Fruit fly (Drosophila melanogaster): Measurements from ENCODE around the gene Ccdc39.
A peak's percentile ranks its signal among the peaks of the same experiment; 100 is the strongest.

dm6 chr3R:4740592-4741500, 43.7 kb downstream of the Ccdc39 start:
- no peak for TF ChIP-seq CG14050 (GFP tag; IDR thresholded peaks at IDR 0.05)
- no peak for TF ChIP-seq CG7786 (GFP tag; optimal IDR thresholded peaks at IDR 0.05)
- peak; percentile 80; the same call in 2 of the 3 replicates for TF ChIP-seq hb (GFP tag; IDR thresholded peaks at IDR 0.05; ENCODE audit: partially characterized antibody)
- peak; percentile 83 for TF ChIP-seq nerfin-2 (GFP tag; IDR thresholded peaks at IDR 0.05; ENCODE audit: partially characterized antibody)
- TF ChIP-seq CG32767 (GFP tag; IDR thresholded peaks at IDR 0.05): no peak
- no peak for TF ChIP-seq CG8924 (tag; optimal IDR thresholded peaks at IDR 0.05)
- no peak for TF ChIP-seq usp (GFP tag; optimal IDR thresholded peaks at IDR 0.05)
- TF ChIP-seq ro (GFP tag; IDR thresholded peaks at IDR 0.05): no peak
- no peak for TF ChIP-seq chn (GFP tag; optimal IDR thresholded peaks at IDR 0.05)
- no peak for TF ChIP-seq YL-1 (GFP tag; optimal IDR thresholded peaks at IDR 0.05)
- no peak for TF ChIP-seq CG9876 (GFP tag; optimal IDR thresholded peaks at IDR 0.05)
- TF ChIP-seq B-H2 (GFP tag; optimal IDR thresholded peaks at IDR 0.05): no peak
- no peak for TF ChIP-seq CG12769 (tag; optimal IDR thresholded peaks at IDR 0.05)
- no peak for TF ChIP-seq CG14710 (tag; optimal IDR thresholded peaks at IDR 0.05)
